Worm (Caenorhabditis elegans) whole organism, L2 larva: ENCODE results near the gene abts-3.
A peak's percentile ranks its signal among the peaks of the same experiment; 100 is the strongest.

Experiments
- C34F6.9 ChIP-seq: fragments of 150-350 bp; optimal IDR thresholded peaks from 2 replicates; lab custom pipeline; 2014; ENCODE audit warnings: missing biosample characterization, missing genetic modification characterization
- F13H6.1 ChIP-seq: sonication (generic microtip); optimal IDR thresholded peaks from 2 replicates; lab custom pipeline; 2016; ENCODE audit warnings: missing genetic modification characterization, missing compliant biosample characterization
- Y55F3AM.14 ChIP-seq: fragments of 200-800 bp; sonication (Bioruptor generic); optimal IDR thresholded peaks from 2 replicates; lab custom pipeline; 2018; ENCODE audit warnings: mild to moderate bottlenecking, missing genetic modification characterization, missing compliant biosample characterization
- aly-2 ChIP-seq: fragments of 150-350 bp; optimal IDR thresholded peaks from 2 replicates; lab custom pipeline; 2014; ENCODE audit warnings: missing biosample characterization, missing genetic modification characterization
- ama-1 ChIP-seq: fragments of 150-350 bp; optimal IDR thresholded peaks from 2 replicates; lab custom pipeline; 2018; ENCODE audit warnings: inconsistent platforms
- blmp-1 ChIP-seq: sonication (generic microtip); optimal IDR thresholded peaks from 2 replicates; lab custom pipeline; 2017; ENCODE audit warnings: missing genetic modification characterization, mild to moderate bottlenecking, missing compliant biosample characterization, antibody characterized with exemption, moderate library complexity; ENCODE audit not compliant: insufficient read depth
- ceh-16 ChIP-seq: fragments of 150-350 bp; optimal IDR thresholded peaks from 2 replicates; lab custom pipeline; 2014; ENCODE audit warnings: missing biosample characterization, missing genetic modification characterization
- ceh-82 ChIP-seq: fragments of 150-350 bp; optimal IDR thresholded peaks from 2 replicates; lab custom pipeline; 2014; ENCODE audit warnings: missing biosample characterization, missing genetic modification characterization
- crh-2 ChIP-seq: sonication (generic microtip); optimal IDR thresholded peaks from 2 replicates; lab custom pipeline; 2017; ENCODE audit warnings: missing biosample characterization, missing genetic modification characterization
- dmd-4 ChIP-seq: sonication (generic microtip); optimal IDR thresholded peaks from 2 replicates; lab custom pipeline; 2017; ENCODE audit warnings: missing biosample characterization, missing genetic modification characterization
- egl-27 ChIP-seq: sonication (generic microtip); optimal IDR thresholded peaks from 3 replicates; lab custom pipeline; 2017; ENCODE audit warnings: missing biosample characterization, missing genetic modification reagents, missing genetic modification characterization
- elt-1 ChIP-seq: fragments of 150-350 bp; optimal IDR thresholded peaks from 2 replicates; lab custom pipeline; 2014; ENCODE audit warnings: missing biosample characterization, missing genetic modification characterization
- elt-3 ChIP-seq: sonication (generic microtip); optimal IDR thresholded peaks from 2 replicates; lab custom pipeline; 2017; ENCODE audit warnings: missing biosample characterization, missing genetic modification characterization
- fos-1 ChIP-seq: fragments of 150-350 bp; optimal IDR thresholded peaks from 2 replicates; lab custom pipeline; 2014; ENCODE audit warnings: missing biosample characterization, missing genetic modification characterization
- gmeb-1 ChIP-seq: fragments of 150-350 bp; optimal IDR thresholded peaks from 2 replicates; lab custom pipeline; 2014; ENCODE audit warnings: missing biosample characterization, missing genetic modification characterization
- lin-39 ChIP-seq: fragments of 150-350 bp; optimal IDR thresholded peaks from 2 replicates; lab custom pipeline; 2014; ENCODE audit warnings: missing biosample characterization, missing genetic modification reagents, missing genetic modification characterization
- lsy-2 ChIP-seq, 2 experiments: fragments of 150-350 bp in 1 of 2; sonication (generic microtip) in 1 of 2; optimal IDR thresholded peaks; 2 replicates each; lab custom pipeline; 2014 to 2017; ENCODE audit warnings: missing biosample characterization in 2 of 2, missing genetic modification characterization in 2 of 2
- mab-5 ChIP-seq: fragments of 150-350 bp; optimal IDR thresholded peaks from 2 replicates; lab custom pipeline; 2014; ENCODE audit warnings: missing biosample characterization, missing genetic modification characterization
- mbf-1 ChIP-seq: sonication (generic microtip); optimal IDR thresholded peaks from 2 replicates; lab custom pipeline; 2017; ENCODE audit warnings: missing biosample characterization, missing genetic modification characterization
- mdl-1 ChIP-seq, 2 experiments: fragments of 150-350 bp in 1 of 2; sonication (generic microtip) in 1 of 2; optimal IDR thresholded peaks; 2 replicates each; lab custom pipeline; 2017; ENCODE audit warnings: missing biosample characterization in 2 of 2, missing genetic modification characterization in 2 of 2
- nhr-129 ChIP-seq: fragments of 150-350 bp; optimal IDR thresholded peaks from 2 replicates; lab custom pipeline; 2014; ENCODE audit warnings: missing biosample characterization, missing genetic modification characterization
- nhr-21 ChIP-seq: fragments of 150-350 bp; optimal IDR thresholded peaks from 2 replicates; lab custom pipeline; 2014; ENCODE audit warnings: missing biosample characterization, missing genetic modification characterization
- nhr-23 ChIP-seq: fragments of 150-350 bp; optimal IDR thresholded peaks from 2 replicates; lab custom pipeline; 2014; ENCODE audit warnings: missing biosample characterization, missing genetic modification reagents, missing genetic modification characterization
- nhr-237 ChIP-seq: fragments of 150-350 bp; optimal IDR thresholded peaks from 2 replicates; lab custom pipeline; 2014; ENCODE audit warnings: missing biosample characterization, missing genetic modification characterization
- nhr-77 ChIP-seq: fragments of 150-350 bp; optimal IDR thresholded peaks from 2 replicates; lab custom pipeline; 2014; ENCODE audit warnings: missing biosample characterization, missing genetic modification characterization
- peb-1 ChIP-seq: fragments of 150-350 bp; optimal IDR thresholded peaks from 2 replicates; lab custom pipeline; 2014; ENCODE audit warnings: missing biosample characterization, missing genetic modification characterization
- sem-4 ChIP-seq: fragments of 150-350 bp; optimal IDR thresholded peaks from 2 replicates; lab custom pipeline; 2014; ENCODE audit warnings: missing biosample characterization, missing genetic modification reagents, missing genetic modification characterization
- skn-1 ChIP-seq: sonication (generic microtip); optimal IDR thresholded peaks from 2 replicates; lab custom pipeline; 2017; ENCODE audit warnings: missing biosample characterization, missing genetic modification characterization
- sma-3 ChIP-seq: sonication (generic microtip); optimal IDR thresholded peaks from 2 replicates; lab custom pipeline; 2016; ENCODE audit warnings: missing genetic modification reagents, missing genetic modification characterization, missing compliant biosample characterization
- sma-9 ChIP-seq, 2 experiments: fragments of 150-350 bp in 1 of 2; sonication (generic microtip) in 1 of 2; optimal IDR thresholded peaks; 2 replicates each; lab custom pipeline; 2014 to 2016; ENCODE audit warnings: missing genetic modification characterization in 2 of 2, mild to moderate bottlenecking in 1 of 2, missing biosample characterization in 1 of 2, missing compliant biosample characterization in 1 of 2, missing genetic modification reagents in 1 of 2, moderate library complexity in 1 of 2
- snpc-4 ChIP-seq: fragments of 150-350 bp; optimal IDR thresholded peaks from 2 replicates; lab custom pipeline; 2014; ENCODE audit warnings: missing biosample characterization, missing genetic modification characterization
- unc-39 ChIP-seq: fragments of 150-350 bp; optimal IDR thresholded peaks from 2 replicates; lab custom pipeline; 2014; ENCODE audit warnings: missing biosample characterization, missing genetic modification characterization
- unc-62 ChIP-seq: fragments of 150-350 bp; optimal IDR thresholded peaks from 2 replicates; lab custom pipeline; 2014; ENCODE audit warnings: missing biosample characterization, missing genetic modification reagents, missing genetic modification characterization
- zag-1 ChIP-seq: fragments of 150-350 bp; optimal IDR thresholded peaks from 2 replicates; lab custom pipeline; 2014; ENCODE audit warnings: missing biosample characterization, missing genetic modification characterization
- ztf-1 ChIP-seq: fragments of 200-800 bp; sonication (Bioruptor generic); conservative IDR thresholded peaks from 2 replicates; pipeline ENCODE4 v1.3.6; 2022; ENCODE audit warnings: missing genetic modification characterization, missing compliant biosample characterization
- ztf-11 ChIP-seq: sonication (generic microtip); optimal IDR thresholded peaks from 2 replicates; lab custom pipeline; 2017; ENCODE audit warnings: missing biosample characterization, missing genetic modification characterization
- ztf-4 ChIP-seq: fragments of 150-350 bp; optimal IDR thresholded peaks from 2 replicates; lab custom pipeline; 2014; ENCODE audit warnings: missing biosample characterization, missing genetic modification characterization

abts-3 gene

DNA sequence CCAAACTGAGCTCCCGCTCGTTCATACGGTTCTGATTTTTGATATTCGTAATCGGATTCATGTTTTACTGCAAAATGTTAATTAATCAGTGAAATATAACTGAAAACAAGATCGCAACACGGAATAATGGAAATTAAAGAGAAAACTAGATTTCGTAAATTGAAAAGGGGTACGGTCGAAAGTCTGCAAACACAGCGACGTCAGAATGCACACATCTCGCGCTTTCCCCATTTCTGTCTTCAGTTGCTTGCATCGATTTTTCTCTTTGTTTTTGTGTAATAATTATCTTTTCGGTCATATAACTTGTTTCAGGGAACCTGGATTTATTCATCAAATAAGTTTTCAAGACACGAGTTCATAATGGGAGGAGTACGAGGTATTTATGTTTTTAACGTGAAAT, 64.2 kb downstream of the abts-3 start, which contains the start of the genes rbmx-2 and C30B5.2 (continued):
- TF ChIP-seq ama-1 (lab: Kevin White, UChicago) (no peak), sma-9 (GFP tag; optimal IDR thresholded peaks at IDR 0.05; lab: Kevin White, UChicago) (peak; percentile 55), sma-9 (tag; optimal IDR thresholded peaks at IDR 0.05; lab: Kevin White, UChicago) (no peak), ztf-1 (GFP tag; lab: Robert Waterston, UW) (no peak), snpc-4 (tag; lab: Kevin White, UChicago) (no peak), elt-1 (tag; lab: Kevin White, UChicago) (no peak), blmp-1 (tag; lab: Kevin White, UChicago) (no peak), crh-2 (tag; lab: Kevin White, UChicago) (no peak), nhr-129 (tag; lab: Kevin White, UChicago) (peak; percentile 53), gmeb-1 (no peak), nhr-237 (no peak), zag-1 (tag; lab: Kevin White, UChicago) (no peak), ztf-4 (tag; lab: Kevin White, UChicago) (no peak), mbf-1 (no peak), sma-3 (GFP tag; lab: Kevin White, UChicago) (peak; percentile 22), aly-2 (tag; lab: Kevin White, UChicago) (no peak), peb-1 (tag; lab: Kevin White, UChicago) (no peak), ztf-11 (tag; lab: Kevin White, UChicago) (no peak)

DNA sequence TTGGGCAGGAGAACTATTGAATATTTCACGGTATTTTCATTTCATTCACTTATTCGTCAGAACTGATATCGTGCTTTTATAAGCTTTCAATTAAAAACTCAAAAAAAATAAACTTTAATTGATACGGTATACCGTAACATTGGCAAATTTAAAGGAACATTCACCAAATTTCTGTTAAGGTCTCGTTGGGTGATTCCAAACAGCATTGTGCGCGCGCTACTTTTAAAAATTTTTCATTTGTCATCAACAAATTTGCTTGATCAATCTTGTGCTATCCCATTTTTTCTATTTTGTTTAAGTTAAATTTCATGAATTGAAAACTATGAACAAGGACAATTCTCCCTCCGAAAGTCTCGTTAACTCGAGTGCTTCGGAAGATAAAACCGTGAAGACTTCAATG, 65.8 kb downstream of the abts-3 start, which contains the start of gene szy-4:
Gene szy-4, plus strand, starts transcription at position 229 of the 400 bp plus-strand sequence.
- TF ChIP-seq elt-1 (tag; lab: Kevin White, UChicago) (no peak), sma-9 (GFP tag; optimal IDR thresholded peaks at IDR 0.05; lab: Kevin White, UChicago) (no peak), sma-9 (tag; optimal IDR thresholded peaks at IDR 0.05; lab: Kevin White, UChicago) (no peak), F13H6.1 (tag; lab: Kevin White, UChicago) (no peak), nhr-23 (tag; lab: Kevin White, UChicago) (no peak), unc-39 (tag; lab: Kevin White, UChicago) (no peak), fos-1 (tag; lab: Kevin White, UChicago) (no peak), C34F6.9 (tag; lab: Kevin White, UChicago) (no peak), sem-4 (tag; lab: Kevin White, UChicago) (no peak), ama-1 (lab: Kevin White, UChicago) (no peak), ztf-1 (GFP tag; lab: Robert Waterston, UW) (no peak), crh-2 (tag; lab: Kevin White, UChicago) (no peak), lin-39 (tag; lab: Kevin White, UChicago) (no peak), dmd-4 (no peak), ceh-16 (no peak), nhr-129 (tag; lab: Kevin White, UChicago) (no peak), aly-2 (tag; lab: Kevin White, UChicago) (no peak), ceh-82 (tag; lab: Kevin White, UChicago) (no peak)

ce11 chrII:6199010-6199409, 66.3 kb downstream of the abts-3 start:
- TF ChIP-seq unc-62 (GFP tag; lab: Kevin White, UChicago) (no peak), nhr-21 (tag; lab: Kevin White, UChicago) (no peak), mab-5 (tag; lab: Kevin White, UChicago) (no peak), elt-3 (tag; lab: Kevin White, UChicago) (no peak), Y55F3AM.14 (GFP tag; lab: Kevin White, UChicago) (no peak), nhr-77 (no peak), skn-1 (tag; lab: Kevin White, UChicago) (no peak), mbf-1 (no peak)
- TF ChIP-seq, all 48 proteins: peak for 0

ce11 chrII:6202910-6203309, 70.2 kb downstream of the abts-3 start, which contains the start of gene C30B5.17:
C30B5.17 (minus strand) TSS chrII:6203010.
- TF ChIP-seq mdl-1 (tag; optimal IDR thresholded peaks at IDR 0.05; lab: Kevin White, UChicago) (no peak), dmd-4 (no peak), crh-2 (tag; lab: Kevin White, UChicago) (no peak), egl-27 (tag; lab: Kevin White, UChicago) (no peak), nhr-129 (tag; lab: Kevin White, UChicago) (no peak), lsy-2 (tag; optimal IDR thresholded peaks at IDR 0.05; lab: Kevin White, UChicago) (no peak)
